Fruit fly (Drosophila melanogaster): ENCODE data around the gene CG12111.
A peak's percentile ranks its signal among the peaks of the same experiment; 100 is the strongest.

- TF ChIP-seq CG14711 (tag; optimal IDR thresholded peaks at IDR 0.05) (peak; percentile 70), toe (GFP tag; optimal IDR thresholded peaks at IDR 0.05) (peak; percentile 26), bab1 (GFP tag; optimal IDR thresholded peaks at IDR 0.05) (peak; percentile 86), ovo (GFP tag; optimal IDR thresholded peaks at IDR 0.05) (no peak), CG33017 (tag; optimal IDR thresholded peaks at IDR 0.05) (peak; percentile 65), CG5204 (GFP tag; optimal IDR thresholded peaks at IDR 0.05) (peak; percentile 53), CG1620 (GFP tag; optimal IDR thresholded peaks at IDR 0.05) (peak; percentile 39), kay (GFP tag; ENCODE audit: borderline replicate concordance) (peak; percentile 41), pad (GFP tag; optimal IDR thresholded peaks at IDR 0.05) (peak; percentile 39), cic (GFP tag; optimal IDR thresholded peaks at IDR 0.05) (no peak), Crg-1 (GFP tag; optimal IDR thresholded peaks at IDR 0.05) (peak; percentile 66)
Measured at dm6 chrX:8533589-8534320, 37.0 kb downstream of the CG12111 start.

All from whole organism, adult.